Fruit fly (Drosophila melanogaster) whole organism, embryonic: ENCODE data around the gene CG31343.

Experiments
- CG10147 ChIP-seq: fragments of 200-800 bp; sonication (Bioruptor generic); optimal IDR thresholded peaks from 2 replicates; lab custom pipeline; 2019; ENCODE audit warnings: missing biosample characterization, mild to moderate bottlenecking, missing genetic modification characterization, moderate library complexity
- CG10366 ChIP-seq: fragments of 200-800 bp; sonication (Bioruptor generic); IDR thresholded peaks from 2 replicates; pipeline ENCODE4 v1.3.6; 2022; ENCODE audit warnings: missing biosample characterization, missing genetic modification characterization
- CG10431 ChIP-seq: fragments of 200-800 bp; sonication (Bioruptor generic); optimal IDR thresholded peaks from 3 replicates; lab custom pipeline; 2018; ENCODE audit warnings: missing biosample characterization, mild to moderate bottlenecking, missing genetic modification characterization
- CG10654 ChIP-seq: fragments of 200-800 bp; sonication (Bioruptor generic); optimal IDR thresholded peaks from 2 replicates; lab custom pipeline; 2016; ENCODE audit warnings: missing biosample characterization, missing genetic modification characterization
- CG11456 ChIP-seq: fragments of 200-800 bp; sonication (Bioruptor generic); IDR thresholded peaks from 3 replicates; pipeline ENCODE4 v1.3.6; 2022; ENCODE audit warnings: missing biosample characterization, missing genetic modification characterization
- CG13424 ChIP-seq: fragments of 200-800 bp; sonication (Bioruptor generic); optimal IDR thresholded peaks from 2 replicates; lab custom pipeline; 2019; ENCODE audit warnings: missing biosample characterization, mild to moderate bottlenecking, missing genetic modification characterization, moderate library complexity
- CG14710 ChIP-seq: fragments of 200-800 bp; sonication (Bioruptor generic); optimal IDR thresholded peaks from 3 replicates; lab custom pipeline; 2019; ENCODE audit warnings: missing biosample characterization, mild to moderate bottlenecking, missing genetic modification characterization, moderate library complexity
- CG15601 ChIP-seq: fragments of 200-800 bp; sonication (Bioruptor generic); optimal IDR thresholded peaks from 3 replicates; lab custom pipeline; 2019; ENCODE audit warnings: missing biosample characterization, mild to moderate bottlenecking, missing genetic modification characterization, moderate library complexity
- CG17328 ChIP-seq: fragments of 200-800 bp; sonication (Bioruptor generic); IDR thresholded peaks from 2 replicates; pipeline ENCODE4 v1.3.6; 2022; ENCODE audit warnings: missing biosample characterization, missing genetic modification characterization
- CG18764 ChIP-seq: fragments of 200-800 bp; sonication (Bioruptor generic); optimal IDR thresholded peaks from 3 replicates; lab custom pipeline; 2016; ENCODE audit warnings: missing biosample characterization, missing genetic modification characterization
- CG2712 ChIP-seq: fragments of 200-800 bp; optimal IDR thresholded peaks from 3 replicates; lab custom pipeline; 2019; ENCODE audit warnings: missing biosample characterization, mild to moderate bottlenecking, missing genetic modification characterization, moderate library complexity
- CG2875 ChIP-seq: fragments of 200-800 bp; sonication (Bioruptor generic); optimal IDR thresholded peaks from 2 replicates; lab custom pipeline; 2017; ENCODE audit warnings: missing biosample characterization, mild to moderate bottlenecking, missing genetic modification characterization, missing genetic modification reagents
- CG3065 ChIP-seq: fragments of 200-800 bp; sonication (Bioruptor generic); optimal IDR thresholded peaks from 2 replicates; lab custom pipeline; 2016; ENCODE audit warnings: missing biosample characterization, missing genetic modification characterization
- CG32532 ChIP-seq: fragments of 200-800 bp; sonication (Bioruptor generic); IDR thresholded peaks from 2 replicates; pipeline ENCODE4 v1.3.6; 2022; ENCODE audit warnings: missing biosample characterization, missing genetic modification characterization
- CG32772 ChIP-seq: fragments of 200-800 bp; sonication (Bioruptor generic); IDR thresholded peaks from 2 replicates; pipeline ENCODE4 v1.3.6; 2022; ENCODE audit warnings: missing biosample characterization, missing genetic modification characterization
- CG3847 ChIP-seq: fragments of 200-800 bp; sonication (Bioruptor generic); IDR thresholded peaks from 2 replicates; pipeline ENCODE4 v1.3.6; 2022; ENCODE audit warnings: missing biosample characterization, missing genetic modification characterization
- CG6175 ChIP-seq: fragments of 200-800 bp; sonication (Bioruptor generic); IDR thresholded peaks from 3 replicates; pipeline ENCODE4 v1.3.6; 2022; ENCODE audit warnings: missing biosample characterization, missing genetic modification characterization
- CG7271 ChIP-seq: fragments of 200-800 bp; sonication (Bioruptor generic); optimal IDR thresholded peaks from 2 replicates; lab custom pipeline; 2018; ENCODE audit warnings: missing biosample characterization, mild to moderate bottlenecking, missing genetic modification characterization, moderate library complexity
- CG7786 ChIP-seq: fragments of 200-800 bp; sonication (Bioruptor generic); optimal IDR thresholded peaks from 2 replicates; lab custom pipeline; 2016; ENCODE audit warnings: missing biosample characterization, missing genetic modification characterization
- CG8290 ChIP-seq, 3 experiments: fragments of 200-800 bp; sonication (Bioruptor generic); optimal IDR thresholded peaks; 2 replicates each; lab custom pipeline; 2016 to 2019; ENCODE audit warnings: missing biosample characterization in 3 of 3, missing genetic modification characterization in 3 of 3, mild to moderate bottlenecking in 2 of 3, moderate library complexity in 1 of 3
- CG8944 ChIP-seq: fragments of 200-800 bp; sonication (Bioruptor generic); optimal IDR thresholded peaks from 3 replicates; lab custom pipeline; 2016; ENCODE audit warnings: missing biosample characterization, missing genetic modification characterization
- CG9817 ChIP-seq: fragments of 200-800 bp; sonication (Bioruptor generic); optimal IDR thresholded peaks from 2 replicates; lab custom pipeline; 2018; ENCODE audit warnings: missing biosample characterization, mild to moderate bottlenecking, missing genetic modification characterization, moderate library complexity
- Dad ChIP-seq: fragments of 200-800 bp; sonication (Bioruptor generic); optimal IDR thresholded peaks from 3 replicates; lab custom pipeline; 2016; ENCODE audit warnings: missing biosample characterization, missing genetic modification characterization
- Dip2 ChIP-seq: fragments of 200-800 bp; sonication (Bioruptor generic); IDR thresholded peaks from 2 replicates; pipeline ENCODE4 v1.3.6; 2022; ENCODE audit warnings: missing biosample characterization, missing genetic modification characterization
- E2f2 ChIP-seq: fragments of 200-800 bp; sonication (Bioruptor generic); IDR thresholded peaks from 2 replicates; pipeline ENCODE4 v1.3.6; 2022; ENCODE audit warnings: missing biosample characterization, missing genetic modification characterization
- H15 ChIP-seq: fragments of 200-800 bp; sonication (Bioruptor generic); IDR thresholded peaks from 3 replicates; pipeline ENCODE4 v1.3.6; 2022; ENCODE audit warnings: missing biosample characterization, missing genetic modification characterization
- HLH54F ChIP-seq: fragments of 200-800 bp; sonication (Bioruptor generic); optimal IDR thresholded peaks from 3 replicates; lab custom pipeline; 2016; ENCODE audit warnings: missing biosample characterization, missing genetic modification characterization
- Hr3 ChIP-seq: fragments of 200-800 bp; sonication (Bioruptor generic); optimal IDR thresholded peaks from 3 replicates; lab custom pipeline; 2016; ENCODE audit warnings: missing biosample characterization, missing genetic modification characterization
- MESR4 ChIP-seq: fragments of 200-800 bp; sonication (Bioruptor generic); optimal IDR thresholded peaks from 2 replicates; lab custom pipeline; 2018; ENCODE audit warnings: missing biosample characterization, mild to moderate bottlenecking, missing genetic modification characterization, moderate library complexity
- NfI ChIP-seq: fragments of 200-800 bp; sonication (Bioruptor generic); optimal IDR thresholded peaks from 3 replicates; lab custom pipeline; 2018; ENCODE audit warnings: missing biosample characterization, mild to moderate bottlenecking, missing genetic modification characterization, moderate library complexity
- Poxn ChIP-seq: fragments of 200-800 bp; sonication (Bioruptor generic); IDR thresholded peaks from 2 replicates; pipeline ENCODE4 v1.3.6; 2022; ENCODE audit warnings: missing biosample characterization, missing genetic modification characterization
- Rfx ChIP-seq: fragments of 200-800 bp; sonication (Bioruptor generic); IDR thresholded peaks from 2 replicates; pipeline ENCODE4 v1.3.6; 2022; ENCODE audit warnings: missing biosample characterization, missing genetic modification characterization
- Sox102F ChIP-seq: fragments of 200-800 bp; sonication (Bioruptor generic); optimal IDR thresholded peaks from 2 replicates; lab custom pipeline; 2018; ENCODE audit warnings: missing biosample characterization, mild to moderate bottlenecking, missing genetic modification characterization, moderate library complexity
- Xbp1 ChIP-seq: fragments of 200-800 bp; sonication (Bioruptor generic); optimal IDR thresholded peaks from 3 replicates; lab custom pipeline; 2016; ENCODE audit warnings: missing biosample characterization, mild to moderate bottlenecking, missing genetic modification characterization
- Xrp1 ChIP-seq: fragments of 200-800 bp; sonication (Bioruptor generic); IDR thresholded peaks from 2 replicates; pipeline ENCODE4 v1.3.6; 2022; ENCODE audit warnings: missing biosample characterization, missing genetic modification characterization
- ase ChIP-seq: fragments of 200-800 bp; sonication (Bioruptor generic); IDR thresholded peaks from 3 replicates; pipeline ENCODE4 v1.3.6; 2022; ENCODE audit warnings: missing biosample characterization, missing genetic modification characterization
- dm ChIP-seq: fragments of 200-800 bp; sonication (Bioruptor generic); optimal IDR thresholded peaks from 3 replicates; lab custom pipeline; 2016; ENCODE audit warnings: missing biosample characterization, missing genetic modification characterization
- ems ChIP-seq: fragments of 200-800 bp; sonication (Bioruptor generic); optimal IDR thresholded peaks from 3 replicates; lab custom pipeline; 2016; ENCODE audit warnings: missing biosample characterization, missing genetic modification characterization
- en ChIP-seq: fragments of 200-800 bp; sonication (Bioruptor generic); optimal IDR thresholded peaks from 2 replicates; lab custom pipeline; 2016; ENCODE audit warnings: missing biosample characterization, missing genetic modification characterization
- esg ChIP-seq: fragments of 200-800 bp; sonication (Bioruptor generic); conservative IDR thresholded peaks from 2 replicates; pipeline ENCODE4 v1.3.6; 2022; ENCODE audit warnings: missing biosample characterization, missing genetic modification characterization
- jumu ChIP-seq: fragments of 200-800 bp; sonication (Bioruptor generic); optimal IDR thresholded peaks from 3 replicates; lab custom pipeline; 2016; ENCODE audit warnings: missing biosample characterization, missing genetic modification characterization
- maf-S ChIP-seq: fragments of 200-800 bp; sonication (Bioruptor generic); optimal IDR thresholded peaks from 2 replicates; lab custom pipeline; 2016; ENCODE audit warnings: missing biosample characterization, missing genetic modification characterization
- peb ChIP-seq: fragments of 200-800 bp; sonication (Bioruptor generic); IDR thresholded peaks from 2 replicates; pipeline ENCODE4 v1.3.6; 2022; ENCODE audit warnings: missing biosample characterization, missing genetic modification characterization
- sc ChIP-seq, 3 experiments: fragments of >200 bp in 2 of 3; fragments of 200-800 bp in 1 of 3; sonication (Bioruptor generic) in 1 of 3; optimal IDR thresholded peaks; 2 replicates in 2 of 3; 3 replicates in 1 of 3; lab custom pipeline; 2017; ENCODE audit warnings: mild to moderate bottlenecking in 1 of 3, missing biosample characterization in 1 of 3, missing genetic modification characterization in 1 of 3, missing genetic modification reagents in 1 of 3
- sim ChIP-seq: fragments of 200-800 bp; sonication (Bioruptor generic); IDR thresholded peaks from 2 replicates; pipeline ENCODE4 v1.3.6; 2022; ENCODE audit warnings: missing biosample characterization, missing genetic modification characterization
- sqz ChIP-seq: fragments of 200-800 bp; sonication (Bioruptor generic); optimal IDR thresholded peaks from 3 replicates; lab custom pipeline; 2018; ENCODE audit warnings: missing biosample characterization, mild to moderate bottlenecking, missing genetic modification characterization
- stwl ChIP-seq: fragments of 200-800 bp; sonication (Bioruptor generic); optimal IDR thresholded peaks from 3 replicates; lab custom pipeline; 2018; ENCODE audit warnings: missing biosample characterization, mild to moderate bottlenecking, missing genetic modification characterization, moderate library complexity
- ttk ChIP-seq: fragments of 200-800 bp; sonication (Bioruptor generic); IDR thresholded peaks from 2 replicates; pipeline ENCODE4 v2.1.2; 2022; ENCODE audit warnings: missing biosample characterization, missing genetic modification characterization
- tx ChIP-seq: fragments of 200-800 bp; sonication (Bioruptor generic); optimal IDR thresholded peaks from 2 replicates; lab custom pipeline; 2016; ENCODE audit warnings: missing biosample characterization, missing genetic modification characterization
- z ChIP-seq: fragments of 200-800 bp; sonication (Bioruptor generic); IDR thresholded peaks from 3 replicates; pipeline ENCODE4 v1.3.6; 2022; ENCODE audit warnings: missing biosample characterization, missing genetic modification characterization

CG31343 gene

DNA sequence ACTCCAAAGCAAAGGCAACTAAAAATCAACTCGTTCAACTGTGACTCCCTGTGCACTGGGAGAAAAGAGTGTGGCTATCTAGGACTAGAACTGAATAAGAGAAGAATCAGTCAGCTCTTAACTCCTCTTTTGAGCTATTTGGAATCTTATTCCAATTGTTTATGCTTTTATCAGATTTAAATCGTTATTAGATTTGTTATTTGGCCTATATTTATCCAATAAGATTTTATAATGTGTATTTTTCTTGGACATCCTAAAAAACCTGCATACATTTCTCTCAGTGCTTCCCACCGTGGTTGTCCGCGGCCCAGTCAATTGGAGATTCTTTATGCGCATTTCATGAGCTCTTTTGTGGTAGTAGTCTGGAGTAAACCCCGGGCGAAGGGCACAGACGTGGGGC lies 36.4 kb downstream of the CG31343 start (continued):
- TF ChIP-seq HLH54F (GFP tag; lab: Kevin White, UChicago): peak; percentile 54
- TF ChIP-seq CG6175: no peak
- peak; percentile 43; the same call in 1 of the 2 replicates for TF ChIP-seq E2f2
- TF ChIP-seq Rfx: peak; percentile 75
- no peak for TF ChIP-seq sc (optimal IDR thresholded peaks at IDR 0.05; lab: Kevin White, UChicago)
- peak; percentile 42 for TF ChIP-seq sc (GFP tag; optimal IDR thresholded peaks at IDR 0.05; lab: Kevin White, UChicago)
- TF ChIP-seq Hr3 (GFP tag; lab: Kevin White, UChicago): peak; percentile 55
- peak; percentile 11 for TF ChIP-seq jumu (GFP tag; lab: Kevin White, UChicago)
- TF ChIP-seq CG18764 (GFP tag; lab: Kevin White, UChicago): peak; percentile 45
- peak; percentile 69 for TF ChIP-seq CG32772 (GFP tag; lab: Robert Waterston, UW)
- 0 out of 2 replicates have a peak, but pooled peaks have one; percentile 21 for TF ChIP-seq ttk (GFP tag; lab: Robert Waterston, UW)
- TF ChIP-seq CG7271 (tag; lab: Kevin White, UChicago): no peak
- peak; percentile 70 for TF ChIP-seq tx
- peak; percentile 80 for TF ChIP-seq CG2712 (tag; lab: Kevin White, UChicago)
- no peak for TF ChIP-seq Poxn (GFP tag; lab: Robert Waterston, UW)
- TF ChIP-seq Dip2 (GFP tag; lab: Robert Waterston, UW): no peak
- peak; percentile 22 for TF ChIP-seq maf-S (GFP tag; lab: Kevin White, UChicago)
- no peak for TF ChIP-seq sim (GFP tag; lab: Robert Waterston, UW)
- TF ChIP-seq CG13424 (tag; lab: Kevin White, UChicago): peak; percentile 67
- TF ChIP-seq CG3065 (GFP tag; lab: Kevin White, UChicago): no peak
- TF ChIP-seq z (GFP tag; lab: Robert Waterston, UW): no peak
- peak; percentile 52 for TF ChIP-seq CG15601 (tag; lab: Kevin White, UChicago)
- TF ChIP-seq CG9817 (tag; lab: Kevin White, UChicago): peak; percentile 45
- no peak for TF ChIP-seq CG10431
- peak; percentile 60 for TF ChIP-seq CG7786 (GFP tag; lab: Kevin White, UChicago)
- TF ChIP-seq CG10654 (GFP tag; lab: Kevin White, UChicago): peak; percentile 55
- TF ChIP-seq CG17328 (GFP tag; lab: Robert Waterston, UW): peak; percentile 48; the same call in 1 of the 2 replicates
- peak; percentile 55 for TF ChIP-seq en (GFP tag; lab: Kevin White, UChicago)
- peak; percentile 24 for TF ChIP-seq CG8944 (GFP tag; lab: Kevin White, UChicago)
- TF ChIP-seq stwl (tag; lab: Kevin White, UChicago): no peak
- peak; percentile 47 for TF ChIP-seq ems (GFP tag; lab: Kevin White, UChicago)
- TF ChIP-seq dm (GFP tag; lab: Kevin White, UChicago): peak; percentile 47
- peak; percentile 66 for TF ChIP-seq Xbp1 (GFP tag; lab: Kevin White, UChicago)
- TF ChIP-seq Dad: peak; percentile 49
- TF ChIP-seq CG11456 (GFP tag; lab: Robert Waterston, UW): peak; percentile 66; the same call in 2 of the 3 replicates
- TF ChIP-seq CG2875: peak; percentile 25
- TF ChIP-seq MESR4: no peak
- peak; percentile 75 for TF ChIP-seq Xrp1
- peak; percentile 47; the same call in 1 of the 2 replicates for TF ChIP-seq CG32532 (GFP tag; lab: Robert Waterston, UW)
- peak; percentile 58 for TF ChIP-seq CG14710
- 0 out of 3 replicates have a peak, but pooled peaks have one; percentile 36 for TF ChIP-seq ase (GFP tag; lab: Robert Waterston, UW)
- TF ChIP-seq CG3847 (GFP tag; lab: Robert Waterston, UW): peak; percentile 36; the same call in 1 of the 2 replicates
- peak; percentile 57 for TF ChIP-seq NfI (GFP tag; lab: Kevin White, UChicago)
- TF ChIP-seq Sox102F: peak; percentile 62
- peak; percentile 55; the same call in 2 of the 3 replicates for TF ChIP-seq H15 (GFP tag; lab: Robert Waterston, UW)
- TF ChIP-seq esg (GFP tag; lab: Robert Waterston, UW): peak; percentile 74
- TF ChIP-seq peb (GFP tag; lab: Robert Waterston, UW): 0 out of 2 replicates have a peak, but pooled peaks have one; percentile 34
- TF ChIP-seq CG10366 (GFP tag; lab: Robert Waterston, UW): peak; percentile 57
- peak; percentile 41 for TF ChIP-seq CG10147 (GFP tag; lab: Kevin White, UChicago)
- peak; percentile 25 for TF ChIP-seq sqz (GFP tag; lab: Kevin White, UChicago)
- peak; percentile 12 for TF ChIP-seq CG8290 (GFP tag; optimal IDR thresholded peaks at IDR 0.05; lab: Kevin White, UChicago)
- no peak for TF ChIP-seq CG8290 (tag; optimal IDR thresholded peaks at IDR 0.05; lab: Kevin White, UChicago)
